Worm (Caenorhabditis elegans): ENCODE measurements around the gene Y75B8A.8.
"Not testable (repeated sequence)": the region's sequence is repeated elsewhere in the genome, so short reads cannot be mapped to it uniquely, and the experiment has no call there.

Gene Y75B8A.8

ce11 chrIII:12159208-12159607, 1.4 kb upstream of the Y75B8A.8 start:
- no peak for TF ChIP-seq ham-2 (GFP tag; optimal IDR thresholded peaks at IDR 0.05)
- TF ChIP-seq unc-120 (tag; optimal IDR thresholded peaks at IDR 0.05; ENCODE audit: poor library complexity, severe bottlenecking) = no peak
- no peak for TF ChIP-seq zip-8 (tag; optimal IDR thresholded peaks at IDR 0.05)
- TF ChIP-seq flh-1 (GFP tag; optimal IDR thresholded peaks at IDR 0.05) = no peak
- TF ChIP-seq nhr-2 (tag; optimal IDR thresholded peaks at IDR 0.05) = no peak
- no peak for TF ChIP-seq elt-3 (tag; optimal IDR thresholded peaks at IDR 0.05)
- no peak for TF ChIP-seq mab-5 (tag; optimal IDR thresholded peaks at IDR 0.05)
- no peak for TF ChIP-seq hlh-1 (tag; optimal IDR thresholded peaks at IDR 0.05)
- no peak for TF ChIP-seq sptf-1 (tag; optimal IDR thresholded peaks at IDR 0.05)
- no peak for TF ChIP-seq snpc-4 (tag; optimal IDR thresholded peaks at IDR 0.05)
- no peak for TF ChIP-seq drap-1 (GFP tag; optimal IDR thresholded peaks at IDR 0.05)
- TF ChIP-seq mep-1 (tag; optimal IDR thresholded peaks at IDR 0.05) = no peak
- TF ChIP-seq lin-13 (tag; optimal IDR thresholded peaks at IDR 0.05) = no peak
- no peak for TF ChIP-seq bed-3 (GFP tag; optimal IDR thresholded peaks at IDR 0.05)
- TF ChIP-seq sem-2 (GFP tag; optimal IDR thresholded peaks at IDR 0.05) = no peak
- TF ChIP-seq cnd-1 (tag; optimal IDR thresholded peaks at IDR 0.05) = no peak
- TF ChIP-seq M03D4.4 (tag; optimal IDR thresholded peaks at IDR 0.05) = no peak
- no peak for TF ChIP-seq elt-1 (tag; optimal IDR thresholded peaks at IDR 0.05; ENCODE audit: borderline replicate concordance, insufficient read depth)

DNA sequence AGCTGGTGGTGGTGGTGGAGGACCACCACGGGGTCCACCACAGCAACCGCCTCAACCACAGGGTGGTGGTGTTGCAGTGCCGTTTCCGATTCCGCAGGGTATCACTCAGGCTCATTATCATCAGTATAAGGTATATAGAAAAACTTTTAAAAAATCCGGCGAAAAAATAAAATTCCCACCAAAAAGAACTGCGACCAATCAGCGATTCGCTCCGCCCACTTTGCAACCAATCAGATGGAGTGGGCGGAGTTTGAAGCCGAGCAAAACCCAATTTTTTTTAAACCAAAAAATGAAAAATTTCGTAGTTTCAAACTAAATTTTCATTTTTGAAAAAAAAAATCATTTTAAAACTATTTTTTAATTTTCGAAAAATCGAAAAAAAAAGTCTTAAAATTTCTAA, 371 bp downstream of the Y75B8A.8 start:
- no peak for TF ChIP-seq drap-1 (GFP tag; optimal IDR thresholded peaks at IDR 0.05)
- TF ChIP-seq unc-62 (GFP tag; optimal IDR thresholded peaks at IDR 0.05) = no peak
- TF ChIP-seq sptf-1 (tag; optimal IDR thresholded peaks at IDR 0.05) = no peak
- TF ChIP-seq bed-3 (GFP tag; optimal IDR thresholded peaks at IDR 0.05) = no peak
- no peak for TF ChIP-seq elt-3 (tag; optimal IDR thresholded peaks at IDR 0.05)

DNA sequence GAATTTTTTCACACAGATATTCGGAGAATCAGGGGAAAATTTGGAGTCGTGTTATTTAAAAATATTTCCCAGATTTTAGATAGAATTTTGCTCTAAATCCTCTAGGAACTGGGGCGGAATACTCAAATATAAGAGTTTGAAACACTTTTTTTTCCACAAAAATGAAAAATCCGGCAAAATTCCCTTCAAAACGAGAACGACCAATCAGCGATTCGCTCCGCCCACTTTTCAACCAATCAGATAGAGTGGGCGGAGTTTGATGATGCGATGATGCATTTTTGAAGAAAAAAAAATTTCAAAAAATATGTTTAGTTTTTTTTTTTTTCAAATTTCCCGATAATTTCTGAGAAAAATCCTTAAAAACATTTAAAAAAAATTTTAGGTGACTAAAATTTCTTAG, 3.9 kb downstream of the Y75B8A.8 start:
- TF ChIP-seq lsy-2 (tag; optimal IDR thresholded peaks at IDR 0.05) = no peak
- TF ChIP-seq blmp-1 (tag; optimal IDR thresholded peaks at IDR 0.05) = no peak
- no peak for TF ChIP-seq hlh-1 (tag; optimal IDR thresholded peaks at IDR 0.05)
- no peak for TF ChIP-seq nhr-237 (tag; optimal IDR thresholded peaks at IDR 0.05)
- TF ChIP-seq M03D4.4 (tag; optimal IDR thresholded peaks at IDR 0.05) = no peak

DNA sequence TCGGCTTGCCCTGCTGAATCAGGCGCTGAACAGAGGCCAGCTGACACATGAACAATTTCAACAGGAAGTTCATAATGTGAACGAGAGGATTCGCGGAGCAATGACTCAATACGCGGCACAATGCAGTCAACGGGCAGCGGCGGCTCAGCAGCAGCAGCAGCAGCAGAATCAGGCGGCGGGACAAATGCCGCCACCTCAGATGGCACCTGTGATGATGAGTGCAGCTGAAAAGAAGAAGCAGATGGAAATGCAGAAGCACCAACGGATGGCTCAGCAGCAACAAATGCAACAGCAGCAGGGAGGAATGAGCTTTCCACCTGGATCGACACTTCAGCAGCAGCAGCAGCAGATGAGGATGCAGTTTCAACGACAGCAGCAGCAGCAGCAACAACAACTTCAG, 4.7 kb downstream of the Y75B8A.8 start:
- TF ChIP-seq unc-62 (GFP tag; optimal IDR thresholded peaks at IDR 0.05) = no peak
- TF ChIP-seq tbx-8 (GFP tag; optimal IDR thresholded peaks at IDR 0.05) = no peak
- no peak for TF ChIP-seq nhr-237 (tag; optimal IDR thresholded peaks at IDR 0.05)

- TF ChIP-seq sem-2 (GFP tag; optimal IDR thresholded peaks at IDR 0.05) (no peak), ceh-43 (GFP tag; optimal IDR thresholded peaks at IDR 0.05) (no peak), nhr-237 (tag; optimal IDR thresholded peaks at IDR 0.05) (no peak), pha-4 (tag; optimal IDR thresholded peaks at IDR 0.05) (no peak), nhr-28 (tag; optimal IDR thresholded peaks at IDR 0.05) (no peak), ceh-39 (tag; optimal IDR thresholded peaks at IDR 0.05) (no peak), mls-2 (tag; optimal IDR thresholded peaks at IDR 0.05) (no peak), lin-32 (GFP tag; optimal IDR thresholded peaks at IDR 0.05) (no peak), unc-62 (GFP tag; optimal IDR thresholded peaks at IDR 0.05) (no peak), tbx-8 (GFP tag; optimal IDR thresholded peaks at IDR 0.05) (no peak)
These were observed 6.5 kb downstream of the Y75B8A.8 start for ce11 chrIII:12167030-12167429.

DNA sequence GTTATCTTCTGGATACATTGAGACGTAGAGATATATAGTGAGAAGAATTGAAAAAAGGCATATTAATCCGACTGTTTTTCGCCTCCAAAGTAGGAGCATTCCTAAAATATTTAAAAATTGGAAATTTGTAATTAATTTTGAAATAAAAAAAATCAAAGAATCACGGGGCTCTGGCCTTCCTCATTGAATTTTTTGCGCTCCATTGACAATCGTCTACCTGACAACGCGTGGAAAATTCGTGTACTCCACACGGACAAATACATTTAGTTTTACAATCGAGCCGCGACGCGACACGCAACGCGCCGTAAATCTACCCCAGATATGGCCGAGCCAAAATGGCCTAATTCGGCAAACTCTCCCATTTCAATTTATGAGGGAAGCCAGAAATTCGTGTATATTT, 16.6 kb downstream of the Y75B8A.8 start, which contains the start of gene gly-11:
TSS of gene gly-11 (minus strand) at position 101 of the 400 bp plus-strand sequence.
- TF ChIP-seq cnd-1 (tag; optimal IDR thresholded peaks at IDR 0.05); sem-2 (GFP tag; optimal IDR thresholded peaks at IDR 0.05); zip-8 (tag; optimal IDR thresholded peaks at IDR 0.05): not testable (repeated sequence)

DNA sequence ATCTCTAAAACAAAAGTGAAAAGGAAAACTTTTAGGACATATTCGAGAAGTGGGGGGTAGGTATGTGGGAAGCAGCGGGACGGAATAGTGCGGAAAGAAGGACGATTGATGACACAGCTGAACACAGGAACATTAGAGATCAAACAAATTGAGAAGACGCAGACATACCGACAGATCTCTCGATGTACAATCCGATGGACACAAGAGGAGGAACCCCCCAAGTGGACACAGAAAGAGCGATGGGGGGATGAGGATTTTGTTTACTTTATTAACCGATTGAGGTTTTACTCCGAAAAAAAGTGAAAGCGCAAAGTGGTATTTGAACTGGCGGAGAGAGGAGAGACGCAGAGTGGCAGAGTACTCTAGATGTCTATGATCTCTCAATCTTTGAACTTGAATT, 17.6 kb downstream of the Y75B8A.8 start:
- TF ChIP-seq tbx-8 (GFP tag; optimal IDR thresholded peaks at IDR 0.05) = no peak
- no peak for TF ChIP-seq nhr-2 (tag; optimal IDR thresholded peaks at IDR 0.05)
- TF ChIP-seq nhr-28 (tag; optimal IDR thresholded peaks at IDR 0.05) = no peak
- no peak for TF ChIP-seq mls-2 (tag; optimal IDR thresholded peaks at IDR 0.05)
- no peak for TF ChIP-seq ceh-39 (tag; optimal IDR thresholded peaks at IDR 0.05)
- TF ChIP-seq cnd-1 (tag; optimal IDR thresholded peaks at IDR 0.05) = no peak
- TF ChIP-seq mab-5 (tag; optimal IDR thresholded peaks at IDR 0.05) = no peak
- TF ChIP-seq pha-4 (tag; optimal IDR thresholded peaks at IDR 0.05) = peak; percentile 68
- peak; percentile 53 for TF ChIP-seq blmp-1 (tag; optimal IDR thresholded peaks at IDR 0.05)
- TF ChIP-seq sptf-1 (tag; optimal IDR thresholded peaks at IDR 0.05) = no peak
- TF ChIP-seq nhr-12 (tag; optimal IDR thresholded peaks at IDR 0.05) = no peak
- TF ChIP-seq lin-32 (GFP tag; optimal IDR thresholded peaks at IDR 0.05) = no peak
- peak; percentile 58 for TF ChIP-seq ham-2 (GFP tag; optimal IDR thresholded peaks at IDR 0.05)
- no peak for TF ChIP-seq drap-1 (GFP tag; optimal IDR thresholded peaks at IDR 0.05)
- no peak for TF ChIP-seq nhr-76 (tag; optimal IDR thresholded peaks at IDR 0.05)
- TF ChIP-seq flh-1 (GFP tag; optimal IDR thresholded peaks at IDR 0.05) = no peak
- TF ChIP-seq lsy-2 (tag; optimal IDR thresholded peaks at IDR 0.05) = no peak
- TF ChIP-seq ceh-83 (GFP tag; optimal IDR thresholded peaks at IDR 0.05) = no peak
- peak; percentile 34 for TF ChIP-seq unc-120 (tag; optimal IDR thresholded peaks at IDR 0.05; ENCODE audit: poor library complexity, severe bottlenecking)
- no peak for TF ChIP-seq bed-3 (GFP tag; optimal IDR thresholded peaks at IDR 0.05)
- peak; percentile 53 for TF ChIP-seq mep-1 (tag; optimal IDR thresholded peaks at IDR 0.05)
- TF ChIP-seq ces-1 (GFP tag; optimal IDR thresholded peaks at IDR 0.05) = no peak
- TF ChIP-seq zip-8 (tag; optimal IDR thresholded peaks at IDR 0.05) = no peak
- TF ChIP-seq nhr-237 (tag; optimal IDR thresholded peaks at IDR 0.05) = no peak
- TF ChIP-seq elt-1 (tag; optimal IDR thresholded peaks at IDR 0.05; ENCODE audit: borderline replicate concordance, insufficient read depth) = no peak
- TF ChIP-seq elt-3 (tag; optimal IDR thresholded peaks at IDR 0.05) = no peak
- TF ChIP-seq snpc-4 (tag; optimal IDR thresholded peaks at IDR 0.05) = no peak
- TF ChIP-seq ztf-11 (tag; optimal IDR thresholded peaks at IDR 0.05) = no peak
- no peak for TF ChIP-seq unc-62 (GFP tag; optimal IDR thresholded peaks at IDR 0.05)
